Worm (Caenorhabditis elegans): ENCODE measurements around the gene dpy-31.

dpy-31 gene

DNA sequence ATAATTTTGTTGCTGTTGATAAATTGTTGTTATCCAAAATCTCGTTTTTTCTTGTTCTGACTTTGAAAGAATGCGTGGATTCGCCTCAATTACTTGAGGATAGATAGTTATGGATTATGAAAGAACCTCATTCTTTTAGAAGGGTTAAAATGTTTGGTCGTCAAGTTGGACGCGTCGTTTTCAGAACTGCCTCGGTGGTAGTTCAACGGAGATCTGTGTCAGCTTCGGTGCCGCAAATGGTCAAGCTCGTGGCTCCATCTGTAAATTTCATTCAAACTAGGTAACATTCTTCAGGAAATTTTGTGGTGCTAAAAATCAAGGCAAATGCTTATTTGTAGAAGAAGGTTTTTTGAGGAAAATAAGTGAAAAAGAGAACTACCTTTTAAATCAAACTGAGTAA lies 21.4 kb upstream of the dpy-31 start, which contains the start of gene ndab-2:
TSS of gene ndab-2 (plus strand) at position 140 of the 400 bp plus-strand sequence.
- TF ChIP-seq ama-1 (optimal IDR thresholded peaks at IDR 0.05) (peak; percentile 66), nhr-23 (tag; optimal IDR thresholded peaks at IDR 0.05) (no peak)

DNA sequence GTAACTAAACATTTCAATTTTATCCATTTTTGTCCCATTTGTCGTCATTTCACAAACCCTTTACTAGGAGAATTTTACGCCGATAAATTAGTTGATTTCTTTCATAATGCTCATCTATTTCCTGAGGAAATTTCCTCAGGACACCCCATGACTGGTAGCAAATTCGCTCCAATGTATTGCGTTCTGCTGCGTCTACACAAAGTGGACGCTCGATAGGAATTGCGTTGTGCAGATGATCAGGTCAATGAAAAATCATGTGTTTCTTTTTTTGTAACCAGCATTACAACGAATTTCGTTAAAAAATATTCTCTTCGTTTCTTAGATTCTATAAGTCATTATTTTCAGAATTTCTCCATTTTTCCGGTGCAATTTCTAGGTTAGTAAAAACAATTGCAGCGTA lies 20.2 kb upstream of the dpy-31 start, which contains the start of gene epg-4:
TSS of gene epg-4 (plus strand) at position 346 of the 400 bp plus-strand sequence.
- TF ChIP-seq nhr-28 (tag; optimal IDR thresholded peaks at IDR 0.05) (no peak), nfya-1 (tag; optimal IDR thresholded peaks at IDR 0.05; ENCODE audit: insufficient read depth) (peak; percentile 48), pqm-1 (tag; optimal IDR thresholded peaks at IDR 0.05) (peak; percentile 32), snpc-4 (tag; optimal IDR thresholded peaks at IDR 0.05) (peak; percentile 42), lin-15B (tag; optimal IDR thresholded peaks at IDR 0.05) (peak; percentile 66), hmg-11 (tag; optimal IDR thresholded peaks at IDR 0.05) (peak; percentile 63), unc-62 (GFP tag; optimal IDR thresholded peaks at IDR 0.05) (no peak), ceh-9 (tag; optimal IDR thresholded peaks at IDR 0.05) (no peak), nhr-23 (tag; optimal IDR thresholded peaks at IDR 0.05) (no peak), pha-4 (tag; optimal IDR thresholded peaks at IDR 0.05) (peak; percentile 60), lin-39 (tag; optimal IDR thresholded peaks at IDR 0.05) (peak; percentile 53), elt-2 (tag; optimal IDR thresholded peaks at IDR 0.05) (peak; percentile 7), fkh-10 (GFP tag; optimal IDR thresholded peaks at IDR 0.05) (no peak), ztf-11 (tag; optimal IDR thresholded peaks at IDR 0.05) (no peak), ceh-16 (tag; optimal IDR thresholded peaks at IDR 0.05) (no peak)

ce11 chrIII:7184022-7184421 lies 18.0 kb upstream of the dpy-31 start, which contains the start of gene yju-2:
yju-2 (plus strand) TSS chrIII:7184336.
- TF ChIP-seq unc-62 (GFP tag; optimal IDR thresholded peaks at IDR 0.05) (no peak), nhr-23 (tag; optimal IDR thresholded peaks at IDR 0.05) (peak; percentile 70), nhr-12 (tag; optimal IDR thresholded peaks at IDR 0.05) (no peak), eor-1 (tag; optimal IDR thresholded peaks at IDR 0.05) (no peak), unc-39 (tag; optimal IDR thresholded peaks at IDR 0.05) (no peak), elt-2 (tag; optimal IDR thresholded peaks at IDR 0.05) (peak; percentile 24), nfya-1 (tag; optimal IDR thresholded peaks at IDR 0.05; ENCODE audit: insufficient read depth) (peak; percentile 69), nhr-237 (tag; optimal IDR thresholded peaks at IDR 0.05) (no peak), zag-1 (tag; optimal IDR thresholded peaks at IDR 0.05) (no peak), ztf-4 (tag; optimal IDR thresholded peaks at IDR 0.05) (no peak), ama-1 (optimal IDR thresholded peaks at IDR 0.05) (no peak), fkh-2 (tag; optimal IDR thresholded peaks at IDR 0.05) (no peak), lin-15B (tag; optimal IDR thresholded peaks at IDR 0.05) (peak; percentile 84), hmg-11 (tag; optimal IDR thresholded peaks at IDR 0.05) (peak; percentile 37), elt-3 (tag; optimal IDR thresholded peaks at IDR 0.05) (no peak), R02D3.7 (tag; optimal IDR thresholded peaks at IDR 0.05) (no peak), fos-1 (tag; optimal IDR thresholded peaks at IDR 0.05) (no peak), mml-1 (tag; optimal IDR thresholded peaks at IDR 0.05) (no peak), ceh-28 (tag; optimal IDR thresholded peaks at IDR 0.05) (peak; percentile 18), pha-4 (tag; optimal IDR thresholded peaks at IDR 0.05) (peak; percentile 95), nhr-25 (tag; optimal IDR thresholded peaks at IDR 0.05) (peak; percentile 63), jun-1 (tag; optimal IDR thresholded peaks at IDR 0.05) (no peak), ztf-11 (tag; optimal IDR thresholded peaks at IDR 0.05) (no peak), elt-1 (tag; optimal IDR thresholded peaks at IDR 0.05) (no peak), nhr-77 (tag; optimal IDR thresholded peaks at IDR 0.05) (no peak), pqm-1 (tag; optimal IDR thresholded peaks at IDR 0.05) (peak; percentile 16), fkh-10 (GFP tag; optimal IDR thresholded peaks at IDR 0.05) (no peak), nhr-28 (tag; optimal IDR thresholded peaks at IDR 0.05) (no peak), ceh-16 (tag; optimal IDR thresholded peaks at IDR 0.05) (no peak), lsy-12 (tag; optimal IDR thresholded peaks at IDR 0.05) (no peak), mdl-1 (tag; optimal IDR thresholded peaks at IDR 0.05) (no peak), nhr-76 (tag; optimal IDR thresholded peaks at IDR 0.05) (no peak), snpc-4 (tag; optimal IDR thresholded peaks at IDR 0.05) (peak; percentile 39), skn-1 (tag; optimal IDR thresholded peaks at IDR 0.05) (no peak), egl-27 (tag; optimal IDR thresholded peaks at IDR 0.05) (peak; percentile 1), ZK546.5 (tag; optimal IDR thresholded peaks at IDR 0.05) (no peak), nhr-67 (tag; optimal IDR thresholded peaks at IDR 0.05) (no peak), lin-39 (tag; optimal IDR thresholded peaks at IDR 0.05) (no peak), tbx-2 (tag; optimal IDR thresholded peaks at IDR 0.05) (no peak), nhr-11 (tag; optimal IDR thresholded peaks at IDR 0.05) (peak; percentile 29), aly-2 (tag; optimal IDR thresholded peaks at IDR 0.05) (no peak), ceh-82 (tag; optimal IDR thresholded peaks at IDR 0.05) (no peak), sea-2 (GFP tag; optimal IDR thresholded peaks at IDR 0.05) (no peak), ceh-9 (tag; optimal IDR thresholded peaks at IDR 0.05) (no peak), daf-12 (tag; optimal IDR thresholded peaks at IDR 0.05) (no peak), egl-5 (tag; optimal IDR thresholded peaks at IDR 0.05) (no peak), nhr-43 (tag; optimal IDR thresholded peaks at IDR 0.05; ENCODE audit: poor library complexity, severe bottlenecking) (peak; percentile 60)

Data from whole organism, L3 larva.